Worm (Caenorhabditis elegans): ENCODE measurements around the gene Y56A3A.16.

Gene Y56A3A.16

DNA sequence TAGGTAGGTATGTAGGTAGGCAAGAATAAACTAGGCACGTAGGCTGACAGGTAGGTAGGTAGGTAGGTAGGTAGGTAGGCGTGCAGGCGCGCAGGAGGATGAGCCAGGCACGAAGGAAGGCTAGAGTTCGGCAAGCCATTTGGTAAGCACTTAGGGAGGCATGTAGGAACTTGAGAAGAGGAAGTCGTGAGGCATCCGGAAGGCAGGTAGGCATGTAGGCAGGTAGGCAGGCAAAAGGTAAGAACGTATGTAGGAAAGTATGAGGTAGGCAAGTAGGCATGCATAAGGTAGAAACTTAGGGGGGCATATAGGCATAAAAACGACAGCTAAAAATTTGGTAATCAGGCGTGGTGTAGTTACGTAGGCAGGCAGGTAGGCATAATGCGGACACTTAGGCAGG lies 38.0 kb downstream of the Y56A3A.16 start:
- no peak for TF ChIP-seq zip-8 (tag; optimal IDR thresholded peaks at IDR 0.05)
- no peak for TF ChIP-seq ham-2 (GFP tag; optimal IDR thresholded peaks at IDR 0.05)
- no peak for TF ChIP-seq drap-1 (GFP tag; optimal IDR thresholded peaks at IDR 0.05)
- peak; percentile 42 for TF ChIP-seq sptf-1 (tag; optimal IDR thresholded peaks at IDR 0.05)
- TF ChIP-seq unc-62 (GFP tag; optimal IDR thresholded peaks at IDR 0.05): no peak
- TF ChIP-seq ceh-39 (tag; optimal IDR thresholded peaks at IDR 0.05): no peak
- no peak for TF ChIP-seq flh-1 (GFP tag; optimal IDR thresholded peaks at IDR 0.05)
- no peak for TF ChIP-seq snpc-4 (tag; optimal IDR thresholded peaks at IDR 0.05)

DNA sequence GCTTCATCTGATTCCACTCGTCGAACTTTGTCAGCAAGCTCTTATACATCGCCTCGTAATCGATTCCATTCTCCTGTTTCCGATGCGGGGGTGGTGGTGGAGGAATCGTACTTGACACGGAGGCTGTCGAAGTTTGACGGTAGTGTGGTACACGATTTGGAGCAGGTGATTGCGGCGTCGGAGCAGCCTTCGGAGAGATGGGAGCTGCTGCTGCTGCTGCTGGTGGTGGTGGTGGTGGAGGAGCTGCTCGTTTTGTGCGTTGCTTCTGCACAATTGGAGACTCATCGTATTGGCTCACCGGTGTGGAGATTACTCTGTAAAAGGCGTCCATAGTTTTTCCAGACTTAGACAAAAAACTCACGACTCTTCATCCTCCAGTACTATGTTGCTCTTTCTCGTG lies 39.9 kb downstream of the Y56A3A.16 start:
- TF ChIP-seq drap-1 (GFP tag; optimal IDR thresholded peaks at IDR 0.05): no peak
- TF ChIP-seq ceh-83 (GFP tag; optimal IDR thresholded peaks at IDR 0.05): no peak
- no peak for TF ChIP-seq cnd-1 (tag; optimal IDR thresholded peaks at IDR 0.05)
- no peak for TF ChIP-seq sem-2 (GFP tag; optimal IDR thresholded peaks at IDR 0.05)
- no peak for TF ChIP-seq ztf-11 (tag; optimal IDR thresholded peaks at IDR 0.05)

DNA sequence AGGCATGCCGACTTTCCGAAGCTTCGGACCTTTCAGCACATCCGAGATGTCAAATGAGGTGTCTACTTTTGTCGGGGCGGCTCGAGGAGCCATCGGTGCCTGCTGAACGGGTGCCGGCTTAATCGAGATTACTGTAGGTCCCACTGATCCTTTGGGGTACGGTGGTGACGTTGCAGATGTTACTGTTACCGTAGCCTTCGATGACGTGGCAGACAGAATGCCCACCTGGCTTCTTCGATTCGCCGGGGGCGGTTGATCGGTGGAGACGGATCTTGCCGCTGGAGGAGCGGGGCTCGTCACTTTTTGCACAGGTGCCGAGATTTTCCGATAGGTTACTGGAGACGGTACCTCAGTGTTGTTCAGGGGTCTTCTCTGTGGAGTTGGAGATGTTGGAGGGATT lies 42.5 kb downstream of the Y56A3A.16 start:
- TF ChIP-seq sem-2 (GFP tag; optimal IDR thresholded peaks at IDR 0.05): no peak
- no peak for TF ChIP-seq nhr-2 (tag; optimal IDR thresholded peaks at IDR 0.05)
- no peak for TF ChIP-seq flh-1 (GFP tag; optimal IDR thresholded peaks at IDR 0.05)
- TF ChIP-seq nhr-12 (tag; optimal IDR thresholded peaks at IDR 0.05): no peak
- no peak for TF ChIP-seq mep-1 (tag; optimal IDR thresholded peaks at IDR 0.05)
- no peak for TF ChIP-seq tbx-8 (GFP tag; optimal IDR thresholded peaks at IDR 0.05)
- TF ChIP-seq ceh-83 (GFP tag; optimal IDR thresholded peaks at IDR 0.05): no peak
- no peak for TF ChIP-seq ceh-43 (GFP tag; optimal IDR thresholded peaks at IDR 0.05)
- TF ChIP-seq lin-13 (tag; optimal IDR thresholded peaks at IDR 0.05): no peak
- no peak for TF ChIP-seq hlh-1 (tag; optimal IDR thresholded peaks at IDR 0.05)
- no peak for TF ChIP-seq M03D4.4 (tag; optimal IDR thresholded peaks at IDR 0.05)

DNA sequence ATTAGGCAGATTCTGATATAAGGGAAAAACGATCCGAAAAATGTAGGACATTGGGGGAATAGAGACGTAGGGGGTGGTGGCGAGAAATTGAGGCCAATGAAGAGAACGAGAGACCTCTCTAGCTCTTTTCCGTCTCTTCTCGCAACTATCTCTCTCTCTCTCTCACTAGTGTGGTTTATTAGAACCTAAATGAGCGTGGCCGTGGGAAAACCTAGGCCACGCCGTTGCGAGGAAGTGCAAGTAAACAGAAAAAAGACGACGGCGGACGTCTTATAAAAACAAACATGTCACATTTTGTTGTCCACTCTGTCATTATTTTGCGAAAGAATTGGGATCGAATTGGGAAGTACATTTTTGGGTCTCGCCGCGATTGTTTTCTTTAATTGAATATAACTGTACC lies 44.1 kb downstream of the Y56A3A.16 start:
- TF ChIP-seq ham-2 (GFP tag; optimal IDR thresholded peaks at IDR 0.05): no peak
- no peak for TF ChIP-seq lin-32 (GFP tag; optimal IDR thresholded peaks at IDR 0.05)
- TF ChIP-seq mep-1 (tag; optimal IDR thresholded peaks at IDR 0.05): peak; percentile 28
- TF ChIP-seq ceh-83 (GFP tag; optimal IDR thresholded peaks at IDR 0.05): no peak
- peak; percentile 88 for TF ChIP-seq unc-120 (tag; optimal IDR thresholded peaks at IDR 0.05; ENCODE audit: poor library complexity, severe bottlenecking)
- TF ChIP-seq snpc-4 (tag; optimal IDR thresholded peaks at IDR 0.05): no peak
- TF ChIP-seq ztf-11 (tag; optimal IDR thresholded peaks at IDR 0.05): no peak
- TF ChIP-seq ceh-43 (GFP tag; optimal IDR thresholded peaks at IDR 0.05): no peak
- peak; percentile 72 for TF ChIP-seq lsy-2 (tag; optimal IDR thresholded peaks at IDR 0.05)
- peak; percentile 75 for TF ChIP-seq nhr-237 (tag; optimal IDR thresholded peaks at IDR 0.05)
- TF ChIP-seq cnd-1 (tag; optimal IDR thresholded peaks at IDR 0.05): peak; percentile 42
- TF ChIP-seq elt-3 (tag; optimal IDR thresholded peaks at IDR 0.05): no peak
- no peak for TF ChIP-seq bed-3 (GFP tag; optimal IDR thresholded peaks at IDR 0.05)
- no peak for TF ChIP-seq blmp-1 (tag; optimal IDR thresholded peaks at IDR 0.05)
- no peak for TF ChIP-seq unc-39 (tag; optimal IDR thresholded peaks at IDR 0.05)
- TF ChIP-seq nhr-2 (tag; optimal IDR thresholded peaks at IDR 0.05): peak; percentile 3
- no peak for TF ChIP-seq zip-8 (tag; optimal IDR thresholded peaks at IDR 0.05)
- TF ChIP-seq drap-1 (GFP tag; optimal IDR thresholded peaks at IDR 0.05): peak; percentile 32
- peak; percentile 68 for TF ChIP-seq sptf-1 (tag; optimal IDR thresholded peaks at IDR 0.05)
- no peak for TF ChIP-seq tbx-8 (GFP tag; optimal IDR thresholded peaks at IDR 0.05)
- TF ChIP-seq flh-1 (GFP tag; optimal IDR thresholded peaks at IDR 0.05): no peak
- no peak for TF ChIP-seq ceh-39 (tag; optimal IDR thresholded peaks at IDR 0.05)
- no peak for TF ChIP-seq sem-2 (GFP tag; optimal IDR thresholded peaks at IDR 0.05)
- no peak for TF ChIP-seq elt-1 (tag; optimal IDR thresholded peaks at IDR 0.05; ENCODE audit: borderline replicate concordance, insufficient read depth)
- peak; percentile 82 for TF ChIP-seq pha-4 (tag; optimal IDR thresholded peaks at IDR 0.05)
- peak; percentile 65 for TF ChIP-seq lin-13 (tag; optimal IDR thresholded peaks at IDR 0.05)
- no peak for TF ChIP-seq M03D4.4 (tag; optimal IDR thresholded peaks at IDR 0.05)
- TF ChIP-seq hlh-1 (tag; optimal IDR thresholded peaks at IDR 0.05): no peak
- peak; percentile 34 for TF ChIP-seq unc-62 (GFP tag; optimal IDR thresholded peaks at IDR 0.05)
- TF ChIP-seq ces-1 (GFP tag; optimal IDR thresholded peaks at IDR 0.05): peak; percentile 93
- no peak for TF ChIP-seq nhr-28 (tag; optimal IDR thresholded peaks at IDR 0.05)
- no peak for TF ChIP-seq nhr-12 (tag; optimal IDR thresholded peaks at IDR 0.05)
- TF ChIP-seq mls-2 (tag; optimal IDR thresholded peaks at IDR 0.05): peak; percentile 33
- TF ChIP-seq mab-5 (tag; optimal IDR thresholded peaks at IDR 0.05): no peak
- no peak for TF ChIP-seq nhr-76 (tag; optimal IDR thresholded peaks at IDR 0.05)

Data from whole organism, mixed stage, embryonic.